Fruit fly (Drosophila melanogaster): ENCODE data around the gene Sur-8.

Gene Sur-8

dm6 chr3R:17409319-17409718 is 7.0 kb upstream of the Sur-8 start, which contains the start of gene CG5860:
Gene CG5860 (plus strand): TSS chr3R:17409619.
- TF ChIP-seq tai (GFP tag; optimal IDR thresholded peaks at IDR 0.05) (no peak), dmrt93B (GFP tag; optimal IDR thresholded peaks at IDR 0.05) (no peak), CG32264 (GFP tag; optimal IDR thresholded peaks at IDR 0.05) (no peak), lola (GFP tag; optimal IDR thresholded peaks at IDR 0.05) (no peak)

- no peak for TF ChIP-seq GATAd (GFP tag; optimal IDR thresholded peaks at IDR 0.05)
- no peak for TF ChIP-seq dsf (GFP tag; optimal IDR thresholded peaks at IDR 0.05; ENCODE audit: borderline replicate concordance)
- no peak for TF ChIP-seq CG32264 (GFP tag; optimal IDR thresholded peaks at IDR 0.05)
- no peak for TF ChIP-seq Mio (GFP tag; optimal IDR thresholded peaks at IDR 0.05)
- TF ChIP-seq h (GFP tag; optimal IDR thresholded peaks at IDR 0.05) = no peak
- TF ChIP-seq usp (GFP tag; optimal IDR thresholded peaks at IDR 0.05) = no peak
- TF ChIP-seq br (GFP tag; optimal IDR thresholded peaks at IDR 0.05) = no peak
- TF ChIP-seq CG9705 (GFP tag; optimal IDR thresholded peaks at IDR 0.05) = no peak
- no peak for TF ChIP-seq rgr (GFP tag; optimal IDR thresholded peaks at IDR 0.05)
- no peak for TF ChIP-seq tai (GFP tag; optimal IDR thresholded peaks at IDR 0.05)
- no peak for TF ChIP-seq psq (GFP tag; optimal IDR thresholded peaks at IDR 0.05)
- no peak for TF ChIP-seq dmrt93B (GFP tag; optimal IDR thresholded peaks at IDR 0.05)
- no peak for TF ChIP-seq Sp1 (GFP tag; optimal IDR thresholded peaks at IDR 0.05)
- no peak for TF ChIP-seq Dif (GFP tag; optimal IDR thresholded peaks at IDR 0.05; ENCODE audit: partially characterized antibody)
- TF ChIP-seq sv (GFP tag; optimal IDR thresholded peaks at IDR 0.05) = no peak
- no peak for TF ChIP-seq Hr83 (GFP tag; optimal IDR thresholded peaks at IDR 0.05; ENCODE audit: poor library complexity, severe bottlenecking)
- no peak for TF ChIP-seq fru (GFP tag; optimal IDR thresholded peaks at IDR 0.05)
- TF ChIP-seq foxo (GFP tag; optimal IDR thresholded peaks at IDR 0.05) = no peak
- TF ChIP-seq brk (GFP tag; optimal IDR thresholded peaks at IDR 0.05) = no peak
These were observed 5.3 kb upstream of the Sur-8 start, which contains the start of gene CG17283 for dm6 chr3R:17407576-17407975. Gene CG17283 (plus strand): TSS chr3R:17407876.

DNA sequence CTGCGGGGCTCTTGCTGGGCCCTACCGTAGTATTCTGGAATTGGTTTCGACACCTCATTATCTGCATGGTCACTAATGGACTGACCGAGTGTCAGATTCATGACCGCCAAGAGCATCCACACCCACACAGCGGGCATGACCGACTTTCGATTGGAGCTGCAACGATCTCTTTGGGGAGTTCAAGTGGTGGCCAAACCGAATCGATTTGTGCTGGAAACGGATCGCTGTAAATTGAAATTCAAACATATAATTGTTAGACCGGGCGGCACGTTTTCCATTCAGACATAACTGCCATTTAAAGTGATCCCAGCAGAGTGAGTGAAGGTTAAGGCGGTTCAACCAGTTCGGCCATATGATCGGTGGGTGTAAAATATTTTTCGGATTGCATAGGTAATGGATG is 4.1 kb upstream of the Sur-8 start, which contains the start of the genes CG42824 and CG42798:
Gene CG42824 (minus strand): TSS at position 101 of the 400 bp plus-strand sequence.
Gene CG42798 (plus strand): TSS at position 268 of the 400 bp plus-strand sequence.
- TF ChIP-seq jim (GFP tag; optimal IDR thresholded peaks at IDR 0.05) (no peak), Dfd (GFP tag; optimal IDR thresholded peaks at IDR 0.05) (no peak), lola (GFP tag; optimal IDR thresholded peaks at IDR 0.05) (no peak), Rel (GFP tag; optimal IDR thresholded peaks at IDR 0.05) (no peak), Rel (tag; optimal IDR thresholded peaks at IDR 0.05) (no peak), psq (GFP tag; optimal IDR thresholded peaks at IDR 0.05) (no peak), sv (GFP tag; optimal IDR thresholded peaks at IDR 0.05) (no peak), CG32264 (GFP tag; optimal IDR thresholded peaks at IDR 0.05) (no peak), HLH106 (tag; optimal IDR thresholded peaks at IDR 0.05) (no peak), Dif (GFP tag; optimal IDR thresholded peaks at IDR 0.05; ENCODE audit: partially characterized antibody) (no peak), Hr78 (GFP tag; optimal IDR thresholded peaks at IDR 0.05) (no peak), CrebA (GFP tag; optimal IDR thresholded peaks at IDR 0.05; ENCODE audit: borderline replicate concordance) (no peak), CG9705 (GFP tag; optimal IDR thresholded peaks at IDR 0.05) (no peak), foxo (GFP tag; optimal IDR thresholded peaks at IDR 0.05) (no peak), GATAd (GFP tag; optimal IDR thresholded peaks at IDR 0.05) (no peak), dsf (GFP tag; optimal IDR thresholded peaks at IDR 0.05; ENCODE audit: borderline replicate concordance) (no peak), N (GFP tag; optimal IDR thresholded peaks at IDR 0.05) (no peak)

DNA sequence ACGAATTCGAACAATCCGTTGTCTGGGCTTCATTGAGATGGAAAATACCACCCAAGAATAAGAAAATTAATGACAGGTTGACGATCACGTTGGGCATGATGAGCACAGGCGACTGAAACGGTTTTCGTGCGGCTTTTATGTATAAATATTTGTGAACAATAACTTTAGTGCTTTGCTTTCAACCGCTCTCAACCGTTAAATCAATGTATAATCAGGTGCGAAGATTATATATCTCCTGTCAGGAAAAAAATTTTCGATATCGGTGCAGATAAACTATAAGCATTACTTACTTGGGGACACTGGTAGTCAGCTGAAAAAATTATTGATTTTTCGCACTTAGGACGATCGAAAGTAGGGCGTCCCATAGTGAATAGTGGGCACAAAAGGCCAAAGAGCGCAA is 2.7 kb upstream of the Sur-8 start, which contains the start of gene CG42823:
Gene CG42823 (minus strand): TSS at position 101 of the 400 bp plus-strand sequence.
- TF ChIP-seq Dfd (GFP tag; optimal IDR thresholded peaks at IDR 0.05) = no peak
- no peak for TF ChIP-seq CG9705 (GFP tag; optimal IDR thresholded peaks at IDR 0.05)
- TF ChIP-seq rgr (GFP tag; optimal IDR thresholded peaks at IDR 0.05) = no peak
- TF ChIP-seq pan (optimal IDR thresholded peaks at IDR 0.05) = no peak
- no peak for TF ChIP-seq dsf (GFP tag; optimal IDR thresholded peaks at IDR 0.05; ENCODE audit: borderline replicate concordance)
- TF ChIP-seq Dif (GFP tag; optimal IDR thresholded peaks at IDR 0.05; ENCODE audit: partially characterized antibody) = no peak
- TF ChIP-seq Hr83 (GFP tag; optimal IDR thresholded peaks at IDR 0.05; ENCODE audit: poor library complexity, severe bottlenecking) = no peak
- TF ChIP-seq HLH106 (tag; optimal IDR thresholded peaks at IDR 0.05) = no peak

dm6 chr3R:17404155-17404554 is 1.8 kb upstream of the Sur-8 start:
- TF ChIP-seq lola (GFP tag; optimal IDR thresholded peaks at IDR 0.05) (no peak), Dfd (GFP tag; optimal IDR thresholded peaks at IDR 0.05) (no peak), N (GFP tag; optimal IDR thresholded peaks at IDR 0.05) (no peak), sage (GFP tag; optimal IDR thresholded peaks at IDR 0.05) (no peak), Sp1 (GFP tag; optimal IDR thresholded peaks at IDR 0.05) (no peak), Rel (GFP tag; optimal IDR thresholded peaks at IDR 0.05) (no peak), Rel (tag; optimal IDR thresholded peaks at IDR 0.05) (no peak), Abd-B (GFP tag; optimal IDR thresholded peaks at IDR 0.05) (no peak), Myc (optimal IDR thresholded peaks at IDR 0.05) (no peak), Hnf4 (GFP tag; optimal IDR thresholded peaks at IDR 0.05) (peak; percentile 78), foxo (GFP tag; optimal IDR thresholded peaks at IDR 0.05) (peak in 1 of 2 experiments; percentile 5), tai (GFP tag; optimal IDR thresholded peaks at IDR 0.05) (peak; percentile 59), psq (GFP tag; optimal IDR thresholded peaks at IDR 0.05) (no peak), HLH106 (tag; optimal IDR thresholded peaks at IDR 0.05) (peak; percentile 12), pan (optimal IDR thresholded peaks at IDR 0.05) (no peak), brk (GFP tag; optimal IDR thresholded peaks at IDR 0.05) (peak; percentile 40), CG32264 (GFP tag; optimal IDR thresholded peaks at IDR 0.05) (no peak), dsf (GFP tag; optimal IDR thresholded peaks at IDR 0.05; ENCODE audit: borderline replicate concordance) (no peak), dl (GFP tag; optimal IDR thresholded peaks at IDR 0.05; ENCODE audit: insufficient read depth in 1 of 2, partially characterized antibody in 2 of 2) (no peak), jim (GFP tag; optimal IDR thresholded peaks at IDR 0.05) (no peak), GATAd (GFP tag; optimal IDR thresholded peaks at IDR 0.05) (no peak), Hr83 (GFP tag; optimal IDR thresholded peaks at IDR 0.05; ENCODE audit: poor library complexity, severe bottlenecking) (peak; percentile 77), Jra (GFP tag; optimal IDR thresholded peaks at IDR 0.05) (peak; percentile 36), woc (GFP tag; optimal IDR thresholded peaks at IDR 0.05) (no peak), CG9705 (GFP tag; optimal IDR thresholded peaks at IDR 0.05) (no peak), Hr78 (GFP tag; optimal IDR thresholded peaks at IDR 0.05) (no peak), Dif (GFP tag; optimal IDR thresholded peaks at IDR 0.05; ENCODE audit: partially characterized antibody) (no peak), h (GFP tag; optimal IDR thresholded peaks at IDR 0.05) (peak; percentile 16)
